Worm (Caenorhabditis elegans) whole organism, late embryonic: ENCODE data around the gene myo-3.

Source experiments
- ama-1 ChIP-seq: fragments of 150-350 bp; optimal IDR thresholded peaks from 2 replicates; lab custom pipeline; 2014
- ceh-30 ChIP-seq: fragments of 150-350 bp; optimal IDR thresholded peaks from 2 replicates; lab custom pipeline; 2014; ENCODE audit warnings: missing biosample characterization, missing genetic modification characterization
- ceh-6 ChIP-seq: fragments of 200-800 bp; sonication (Bioruptor generic); optimal IDR thresholded peaks from 2 replicates; lab custom pipeline; 2018; ENCODE audit warnings: mild to moderate bottlenecking, missing genetic modification characterization, missing compliant biosample characterization
- che-1 ChIP-seq: sonication (generic microtip); optimal IDR thresholded peaks from 2 replicates; lab custom pipeline; 2016; ENCODE audit warnings: mild to moderate bottlenecking, missing genetic modification characterization, missing compliant biosample characterization
- dmd-4 ChIP-seq: sonication (generic microtip); optimal IDR thresholded peaks from 2 replicates; lab custom pipeline; 2016; ENCODE audit warnings: borderline replicate concordance, missing genetic modification characterization, missing compliant biosample characterization
- elt-4 ChIP-seq: sonication (generic microtip); optimal IDR thresholded peaks from 2 replicates; lab custom pipeline; 2016; ENCODE audit warnings: missing genetic modification characterization, missing compliant biosample characterization
- fkh-10 ChIP-seq: fragments of 150-350 bp; optimal IDR thresholded peaks from 2 replicates; lab custom pipeline; 2014; ENCODE audit warnings: missing biosample characterization, missing genetic modification reagents, missing genetic modification characterization
- lim-6 ChIP-seq: sonication (generic microtip); optimal IDR thresholded peaks from 2 replicates; lab custom pipeline; 2016; ENCODE audit warnings: missing genetic modification characterization, missing compliant biosample characterization
- mec-3 ChIP-seq: sonication (generic microtip); optimal IDR thresholded peaks from 2 replicates; lab custom pipeline; 2016; ENCODE audit warnings: borderline replicate concordance, missing genetic modification characterization, missing compliant biosample characterization
- nhr-11 ChIP-seq: fragments of 150-350 bp; optimal IDR thresholded peaks from 2 replicates; lab custom pipeline; 2014; ENCODE audit warnings: missing biosample characterization, missing genetic modification characterization
- sox-2 ChIP-seq: fragments of 200-800 bp; sonication (Bioruptor generic); IDR thresholded peaks from 2 replicates; pipeline ENCODE4 v1.3.6; 2022; ENCODE audit warnings: missing genetic modification reagents, missing genetic modification characterization, missing compliant biosample characterization
- tbx-2 ChIP-seq: sonication (generic microtip); optimal IDR thresholded peaks from 2 replicates; lab custom pipeline; 2016; ENCODE audit warnings: missing genetic modification characterization, missing compliant biosample characterization
- zip-5 ChIP-seq: sonication (generic microtip); optimal IDR thresholded peaks from 2 replicates; lab custom pipeline; 2016; ENCODE audit warnings: missing genetic modification characterization, missing compliant biosample characterization

DNA sequence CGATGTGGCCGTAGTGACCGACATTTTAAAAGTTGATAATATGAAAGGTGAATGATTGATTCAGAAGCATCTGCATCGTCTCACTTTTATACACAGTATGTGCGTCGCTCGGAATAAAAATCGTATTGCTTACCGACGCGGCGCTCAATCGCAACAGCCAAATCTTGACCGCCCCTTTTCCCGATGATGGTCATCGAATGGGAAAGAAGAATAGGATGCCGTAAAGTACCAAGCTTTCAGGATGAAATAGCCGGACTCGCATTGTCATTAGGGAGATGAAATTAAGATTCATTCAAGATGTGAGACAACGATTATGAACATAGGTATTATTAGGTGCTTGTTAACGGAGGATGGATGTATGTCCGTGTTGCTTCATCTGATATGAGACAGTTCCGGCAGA lies 35.6 kb downstream of the myo-3 start, which contains the start of gene lon-3:
- no peak for TF ChIP-seq lim-6 (tag; lab: Kevin White, UChicago)
- TF ChIP-seq dmd-4 (tag; lab: Kevin White, UChicago): no peak
- TF ChIP-seq tbx-2 (tag; lab: Kevin White, UChicago): no peak
- no peak for TF ChIP-seq nhr-11 (tag; lab: Kevin White, UChicago)
- TF ChIP-seq zip-5 (tag; lab: Kevin White, UChicago): no peak
- TF ChIP-seq ceh-30: no peak
- TF ChIP-seq sox-2 (GFP tag; lab: Robert Waterston, UW): no peak
- TF ChIP-seq fkh-10 (GFP tag; lab: Kevin White, UChicago): no peak
- TF ChIP-seq che-1 (tag; lab: Kevin White, UChicago): no peak
- TF ChIP-seq ama-1 (lab: Kevin White, UChicago): no peak
- no peak for TF ChIP-seq ceh-6 (GFP tag; lab: Kevin White, UChicago)
- no peak for TF ChIP-seq mec-3 (tag; lab: Kevin White, UChicago)
- TF ChIP-seq elt-4 (tag; lab: Kevin White, UChicago): no peak
